Fruit fly (Drosophila melanogaster) Kc167 (cell line): Measurements from ENCODE around the gene CG13984.

Experiments
- Myc ChIP-seq: fragments of >200 bp; optimal IDR thresholded peaks from 2 replicates; lab custom pipeline; 2017; ENCODE audit warnings: missing external identifiers
- Sin3A ChIP-seq: fragments of >200 bp; optimal IDR thresholded peaks from 2 replicates; lab custom pipeline; 2018; ENCODE audit warnings: missing external identifiers
- insv ChIP-seq: fragments of >200 bp; optimal IDR thresholded peaks from 3 replicates; lab custom pipeline; 2018; ENCODE audit warnings: missing external identifiers
- psq ChIP-seq: fragments of >200 bp; optimal IDR thresholded peaks from 2 replicates; lab custom pipeline; 2017; ENCODE audit warnings: missing external identifiers
- ttk ChIP-seq: sonication (Bioruptor generic); optimal IDR thresholded peaks from 2 replicates; lab custom pipeline; 2017; ENCODE audit warnings: missing external identifiers

DNA sequence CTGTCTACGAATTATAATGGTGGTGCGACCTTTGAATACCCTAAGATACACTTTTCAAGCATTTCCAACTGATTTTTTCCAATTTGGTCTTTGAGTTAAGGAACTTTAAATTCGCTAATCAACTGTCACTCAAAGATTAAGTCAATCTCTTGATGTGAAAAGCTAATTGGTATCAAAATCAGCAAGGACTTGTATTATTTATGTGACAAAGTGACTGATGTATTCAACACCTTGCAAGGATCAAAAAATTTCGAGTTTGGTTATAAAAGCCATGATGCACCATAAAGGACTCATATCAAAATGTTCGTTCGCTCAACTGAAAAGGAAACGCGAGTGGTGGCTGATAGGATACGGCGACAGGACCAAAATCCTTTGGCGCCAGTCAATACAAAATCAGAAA, 46.0 kb downstream of the CG13984 start, which contains the start of gene ppk14:
- no peak for TF ChIP-seq psq (lab: Kevin White, UChicago)
- TF ChIP-seq Myc (lab: Kevin White, UChicago), result no peak
- TF ChIP-seq ttk (lab: Kevin White, UChicago), result no peak
- no peak for TF ChIP-seq Sin3A (lab: Kevin White, UChicago)
- TF ChIP-seq insv (lab: Kevin White, UChicago), result no peak
